Worm (Caenorhabditis elegans) whole organism, early embryonic: Measurements from ENCODE around the gene pak-2.

ENCODE experiments used
- B0310.2 ChIP-seq: sonication (generic microtip); optimal IDR thresholded peaks from 2 replicates; lab custom pipeline; 2016; ENCODE audit warnings: mild to moderate bottlenecking, missing genetic modification characterization, missing compliant biosample characterization
- F13C5.2 ChIP-seq: sonication (generic microtip); optimal IDR thresholded peaks from 2 replicates; lab custom pipeline; 2017; ENCODE audit warnings: mild to moderate bottlenecking, missing genetic modification characterization, inconsistent platforms, missing compliant biosample characterization
- aly-1 ChIP-seq: sonication (generic microtip); optimal IDR thresholded peaks from 2 replicates; lab custom pipeline; 2016; ENCODE audit warnings: missing genetic modification characterization, missing compliant biosample characterization
- ama-1 ChIP-seq: fragments of 150-350 bp; optimal IDR thresholded peaks from 2 replicates; lab custom pipeline; 2014
- ceh-13 ChIP-seq: fragments of 200-800 bp; sonication (Bioruptor generic); optimal IDR thresholded peaks from 2 replicates; lab custom pipeline; 2018; ENCODE audit warnings: mild to moderate bottlenecking, missing genetic modification characterization, missing compliant biosample characterization
- ceh-36 ChIP-seq: sonication (generic microtip); optimal IDR thresholded peaks from 2 replicates; lab custom pipeline; 2016; ENCODE audit warnings: missing genetic modification characterization, inconsistent platforms, missing compliant biosample characterization
- ets-7 ChIP-seq: sonication (generic microtip); optimal IDR thresholded peaks from 2 replicates; lab custom pipeline; 2016; ENCODE audit warnings: missing genotype, missing genetic modification characterization, missing compliant biosample characterization
- flt-1 ChIP-seq: fragments of 200-800 bp; sonication (Bioruptor generic); IDR thresholded peaks from 2 replicates; pipeline ENCODE4 v1.3.6; 2022; ENCODE audit warnings: missing genetic modification characterization, missing compliant biosample characterization
- hmbx-1 ChIP-seq: sonication (generic microtip); optimal IDR thresholded peaks from 2 replicates; lab custom pipeline; 2016; ENCODE audit warnings: mild to moderate bottlenecking, missing genetic modification characterization, missing compliant biosample characterization
- hmg-4 ChIP-seq: fragments of 200-800 bp; sonication (Bioruptor generic); optimal IDR thresholded peaks from 2 replicates; lab custom pipeline; 2018; ENCODE audit warnings: mild to moderate bottlenecking, missing genetic modification characterization, missing compliant biosample characterization
- hnd-1 ChIP-seq: sonication (generic microtip); optimal IDR thresholded peaks from 2 replicates; lab custom pipeline; 2016; ENCODE audit warnings: missing genetic modification characterization, missing compliant biosample characterization
- pes-1 ChIP-seq: fragments of 200-800 bp; sonication (Bioruptor generic); IDR thresholded peaks from 2 replicates; pipeline ENCODE4 v1.3.6; 2022; ENCODE audit warnings: missing genetic modification reagents, missing genetic modification characterization, missing compliant biosample characterization
- scrt-1 ChIP-seq: fragments of 200-800 bp; sonication (Bioruptor generic); IDR thresholded peaks from 2 replicates; pipeline ENCODE4 v1.3.6; 2022; ENCODE audit warnings: missing genetic modification characterization, missing compliant biosample characterization
- sea-1 ChIP-seq: fragments of 200-800 bp; sonication (Bioruptor generic); conservative IDR thresholded peaks from 2 replicates; pipeline ENCODE4 v1.3.6; 2022; ENCODE audit warnings: missing genetic modification characterization, missing compliant biosample characterization
- tbx-11 ChIP-seq: fragments of 200-800 bp; sonication (Bioruptor generic); IDR thresholded peaks from 2 replicates; pipeline ENCODE4 v1.3.6; 2022; ENCODE audit warnings: missing genetic modification characterization, missing compliant biosample characterization
- tbx-37 ChIP-seq: fragments of 200-800 bp; sonication (Bioruptor generic); conservative IDR thresholded peaks from 2 replicates; pipeline ENCODE4 v1.3.6; 2022; ENCODE audit warnings: missing genetic modification reagents, missing genetic modification characterization, missing compliant biosample characterization
- tra-4 ChIP-seq: sonication (generic microtip); optimal IDR thresholded peaks from 2 replicates; lab custom pipeline; 2017; ENCODE audit warnings: missing genetic modification characterization, missing compliant biosample characterization

Gene pak-2

DNA sequence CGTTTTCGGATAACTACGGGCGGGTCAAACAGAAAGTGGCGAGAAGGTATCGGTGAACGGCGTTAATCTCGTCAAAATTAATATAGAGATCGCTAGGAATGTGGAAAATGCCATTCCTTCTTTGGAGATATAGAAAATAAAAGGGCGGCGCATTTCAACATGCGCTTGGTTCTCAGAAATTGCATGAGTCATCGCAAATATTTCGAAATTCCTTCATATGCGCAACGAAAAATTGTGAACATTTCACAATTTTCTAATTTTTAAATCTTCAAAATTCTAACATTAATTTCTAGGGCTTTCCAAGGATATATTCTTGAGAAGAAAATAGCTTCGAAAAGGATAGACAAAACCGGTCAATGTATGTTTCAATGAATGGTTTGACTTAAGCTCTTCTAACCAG, 39.6 kb upstream of the pak-2 start:
- TF ChIP-seq hnd-1 (tag; lab: Kevin White, UChicago) (no peak), ceh-13 (GFP tag; lab: Kevin White, UChicago) (no peak), ets-7 (tag; lab: Kevin White, UChicago) (no peak), tbx-37 (no peak), hmbx-1 (no peak), flt-1 (no peak), aly-1 (tag; lab: Kevin White, UChicago) (no peak), ama-1 (lab: Kevin White, UChicago) (no peak), ceh-36 (tag; lab: Kevin White, UChicago) (no peak), hmg-4 (GFP tag; lab: Kevin White, UChicago) (no peak), pes-1 (GFP tag; lab: Robert Waterston, UW) (no peak), F13C5.2 (no peak), sea-1 (GFP tag; lab: Robert Waterston, UW) (no peak), tbx-11 (GFP tag; lab: Robert Waterston, UW) (no peak), tra-4 (no peak), scrt-1 (GFP tag; lab: Robert Waterston, UW) (no peak)

DNA sequence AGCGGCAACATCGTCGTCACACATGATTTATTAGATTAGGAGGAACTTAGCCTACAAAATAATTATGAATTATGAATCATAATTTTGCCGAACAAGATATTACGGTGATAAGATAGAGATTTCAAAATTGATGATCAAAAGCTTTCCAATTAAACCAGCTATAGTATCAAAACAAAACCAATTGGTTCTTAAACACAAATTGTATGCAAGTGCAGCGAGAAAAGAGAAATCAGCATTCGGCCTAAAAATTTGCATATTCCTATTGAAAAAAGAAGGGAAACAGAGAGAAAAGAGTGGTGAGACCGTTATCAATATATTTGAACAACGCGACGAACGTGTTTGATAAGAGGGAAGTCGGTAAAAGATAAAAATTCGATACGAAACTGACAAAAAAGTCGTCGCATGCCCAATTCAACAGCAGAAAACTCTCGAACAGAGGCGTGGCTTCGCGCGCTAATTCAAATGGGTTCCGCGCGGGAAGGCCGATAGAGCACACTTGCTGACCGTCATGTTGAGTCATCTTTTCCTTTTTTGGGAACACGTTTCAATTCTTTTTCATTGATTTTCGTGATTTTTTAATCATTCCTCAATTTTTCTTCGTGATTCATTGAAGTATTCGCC, 39.0 kb upstream of the pak-2 start, which contains the start of gene act-2:
act-2 (minus strand) TSS at position 51 of the 621 bp plus-strand sequence.
- TF ChIP-seq hnd-1 (tag; lab: Kevin White, UChicago) (no peak), B0310.2 (tag; lab: Kevin White, UChicago) (peak; percentile 38)

DNA sequence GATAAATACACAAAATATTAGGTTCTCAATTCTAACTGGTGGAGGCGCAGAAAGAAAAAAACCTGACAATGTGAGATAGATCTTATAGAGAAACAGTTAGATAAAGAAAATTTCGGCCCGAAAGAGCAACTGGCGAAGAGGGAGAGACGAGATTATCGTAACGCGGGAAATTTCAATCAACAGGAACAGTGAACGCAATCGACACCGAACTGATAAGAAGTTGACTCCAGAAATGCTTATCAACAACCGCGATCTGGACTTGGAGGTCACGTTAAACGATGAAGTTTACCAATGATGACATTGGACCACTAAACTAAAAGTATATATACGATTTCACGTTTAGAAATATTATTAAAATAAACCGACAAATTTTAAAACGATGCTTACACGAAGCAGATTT, 37.2 kb upstream of the pak-2 start:
- no peak for TF ChIP-seq hmbx-1
- no peak for TF ChIP-seq ceh-36 (tag; lab: Kevin White, UChicago)
- no peak for TF ChIP-seq hmg-4 (GFP tag; lab: Kevin White, UChicago)
- no peak for TF ChIP-seq F13C5.2
- no peak for TF ChIP-seq scrt-1 (GFP tag; lab: Robert Waterston, UW)
- no peak for TF ChIP-seq sea-1 (GFP tag; lab: Robert Waterston, UW)
- no peak for TF ChIP-seq tbx-37
- no peak for TF ChIP-seq ceh-13 (GFP tag; lab: Kevin White, UChicago)
- no peak for TF ChIP-seq flt-1

DNA sequence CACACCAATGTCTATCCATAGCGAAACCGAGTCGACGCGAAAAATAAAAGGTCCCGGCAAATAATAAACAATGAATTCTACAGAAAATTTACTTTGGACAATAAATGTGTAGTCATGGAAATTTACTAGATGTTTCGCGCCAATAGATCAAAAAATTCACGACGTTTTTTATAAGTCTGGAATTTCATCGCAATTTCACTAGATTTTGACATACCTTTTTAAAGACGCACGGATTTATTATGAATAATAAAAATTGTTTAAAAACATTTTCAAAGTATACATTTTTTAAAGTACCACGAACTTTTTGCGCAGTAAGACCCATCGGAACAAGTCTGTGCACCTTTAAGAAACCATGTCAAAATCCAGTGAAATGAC, 36.8 kb upstream of the pak-2 start:
- TF ChIP-seq scrt-1 (GFP tag; lab: Robert Waterston, UW) (no peak), flt-1 (no peak), aly-1 (tag; lab: Kevin White, UChicago) (no peak), sea-1 (GFP tag; lab: Robert Waterston, UW) (no peak), tbx-37 (no peak), hnd-1 (tag; lab: Kevin White, UChicago) (no peak), tra-4 (no peak), ceh-13 (GFP tag; lab: Kevin White, UChicago) (no peak)

DNA sequence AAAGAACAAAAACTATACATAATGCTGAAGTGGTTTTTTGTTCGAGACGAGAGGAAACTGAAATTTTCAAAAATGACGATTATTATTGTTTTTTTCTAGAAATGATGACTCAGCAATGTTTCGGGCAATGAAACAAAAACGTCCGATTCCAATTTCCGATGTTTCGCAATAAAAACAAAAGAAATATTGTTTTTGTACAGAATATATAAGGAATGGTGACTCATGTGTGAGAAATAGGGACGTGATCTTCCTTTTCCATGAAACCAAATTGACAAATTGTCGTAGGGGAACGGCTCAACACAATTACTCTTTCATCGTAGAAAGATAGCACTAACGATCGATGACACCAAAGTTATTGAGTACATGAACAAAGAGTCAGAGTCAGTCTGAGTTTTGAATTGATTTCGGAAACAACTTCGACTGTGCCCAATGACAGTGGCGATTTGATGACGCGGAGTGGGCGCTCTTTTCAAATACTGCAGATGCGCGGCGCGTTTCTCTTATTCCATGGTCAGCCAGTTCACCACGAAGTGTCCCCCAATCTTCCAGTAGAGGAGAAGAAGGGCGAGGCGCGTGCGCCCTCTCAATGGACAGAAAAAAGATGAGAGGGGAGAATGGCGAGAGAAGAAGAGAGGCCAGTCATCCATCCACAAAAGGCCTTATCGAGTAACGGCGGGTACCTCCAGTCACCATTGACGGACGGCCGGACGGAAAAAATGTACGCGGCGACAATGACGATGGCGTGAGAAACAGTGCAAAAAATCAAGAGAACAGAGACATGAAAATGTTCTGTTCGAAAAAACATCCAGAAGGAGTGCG, 36.2 kb upstream of the pak-2 start:
- TF ChIP-seq scrt-1 (GFP tag; lab: Robert Waterston, UW), result no peak
- no peak for TF ChIP-seq flt-1
- TF ChIP-seq aly-1 (tag; lab: Kevin White, UChicago), result peak; percentile 28
- TF ChIP-seq tbx-37, result no peak; the same call in 1 of the 2 replicates
- no peak for TF ChIP-seq ets-7 (tag; lab: Kevin White, UChicago)
- peak; percentile 34; the same call in 1 of the 2 replicates for TF ChIP-seq pes-1 (GFP tag; lab: Robert Waterston, UW)
- TF ChIP-seq hnd-1 (tag; lab: Kevin White, UChicago), result no peak
- TF ChIP-seq tra-4, result no peak
- TF ChIP-seq ama-1 (lab: Kevin White, UChicago), result no peak
- TF ChIP-seq hmbx-1, result no peak
- TF ChIP-seq sea-1 (GFP tag; lab: Robert Waterston, UW), result no peak
- TF ChIP-seq F13C5.2, result no peak
- no peak for TF ChIP-seq tbx-11 (GFP tag; lab: Robert Waterston, UW)
- TF ChIP-seq ceh-36 (tag; lab: Kevin White, UChicago), result no peak
- TF ChIP-seq B0310.2 (tag; lab: Kevin White, UChicago), result no peak
- peak; percentile 42 for TF ChIP-seq hmg-4 (GFP tag; lab: Kevin White, UChicago)
- TF ChIP-seq ceh-13 (GFP tag; lab: Kevin White, UChicago), result no peak

DNA sequence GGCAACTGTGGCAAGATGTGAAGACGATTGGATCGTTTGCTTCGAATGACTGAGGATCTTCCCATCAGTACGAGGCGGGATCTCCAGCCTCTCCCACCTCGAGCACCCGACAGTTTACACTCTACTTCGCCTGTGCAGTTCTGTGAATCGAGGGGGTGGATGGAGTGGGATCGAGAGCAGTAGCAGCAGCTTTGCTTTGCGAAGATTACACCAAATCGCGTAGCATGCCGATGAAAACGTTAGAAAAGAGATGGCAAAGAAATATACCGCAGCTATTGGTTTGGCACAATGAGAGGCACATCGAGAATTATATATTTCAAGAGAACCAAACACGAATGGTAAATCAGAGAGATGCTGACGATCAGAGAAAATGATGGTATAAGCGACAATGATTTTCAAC, 35.2 kb upstream of the pak-2 start, which contains the start of gene act-3:
act-3 (minus strand) TSS at position 51 of the 400 bp plus-strand sequence.
- TF ChIP-seq B0310.2 (tag; lab: Kevin White, UChicago), result no peak
- no peak for TF ChIP-seq tbx-37
- TF ChIP-seq tbx-11 (GFP tag; lab: Robert Waterston, UW), result no peak
- TF ChIP-seq hmbx-1, result no peak
- TF ChIP-seq pes-1 (GFP tag; lab: Robert Waterston, UW), result no peak
- no peak for TF ChIP-seq scrt-1 (GFP tag; lab: Robert Waterston, UW)
- TF ChIP-seq tra-4, result no peak
- no peak for TF ChIP-seq sea-1 (GFP tag; lab: Robert Waterston, UW)
- TF ChIP-seq hmg-4 (GFP tag; lab: Kevin White, UChicago), result no peak
- no peak for TF ChIP-seq flt-1
- TF ChIP-seq hnd-1 (tag; lab: Kevin White, UChicago), result no peak
- no peak for TF ChIP-seq aly-1 (tag; lab: Kevin White, UChicago)
- TF ChIP-seq ama-1 (lab: Kevin White, UChicago), result no peak
- TF ChIP-seq ceh-13 (GFP tag; lab: Kevin White, UChicago), result no peak
- no peak for TF ChIP-seq ceh-36 (tag; lab: Kevin White, UChicago)
- no peak for TF ChIP-seq ets-7 (tag; lab: Kevin White, UChicago)

DNA sequence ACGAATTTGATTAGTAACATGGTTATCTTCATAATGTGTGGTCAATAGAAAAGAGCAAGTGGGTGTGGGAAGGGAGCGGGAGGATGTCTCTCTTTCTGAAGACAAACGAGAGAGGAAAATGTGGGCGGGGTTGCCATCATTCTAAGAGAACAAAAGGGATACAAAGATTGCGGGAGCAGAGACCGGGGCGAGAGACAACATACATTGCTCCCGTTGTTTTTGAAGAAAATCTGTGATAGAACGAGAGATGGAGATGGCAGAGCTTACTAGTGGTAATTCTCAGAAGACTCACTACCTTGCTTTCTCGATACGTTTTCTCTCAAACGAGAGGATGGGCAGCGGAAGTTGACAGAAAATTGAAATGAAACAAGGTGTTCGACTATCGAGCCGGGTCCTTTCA, 34.1 kb upstream of the pak-2 start:
- TF ChIP-seq hmbx-1, result no peak
- no peak for TF ChIP-seq ets-7 (tag; lab: Kevin White, UChicago)
- TF ChIP-seq tra-4, result no peak
- TF ChIP-seq tbx-11 (GFP tag; lab: Robert Waterston, UW), result no peak
- no peak for TF ChIP-seq sea-1 (GFP tag; lab: Robert Waterston, UW)
- no peak for TF ChIP-seq pes-1 (GFP tag; lab: Robert Waterston, UW)
- TF ChIP-seq ceh-13 (GFP tag; lab: Kevin White, UChicago), result no peak
- no peak for TF ChIP-seq B0310.2 (tag; lab: Kevin White, UChicago)
- TF ChIP-seq ama-1 (lab: Kevin White, UChicago), result no peak
- no peak for TF ChIP-seq hnd-1 (tag; lab: Kevin White, UChicago)
- no peak for TF ChIP-seq ceh-36 (tag; lab: Kevin White, UChicago)
- no peak for TF ChIP-seq hmg-4 (GFP tag; lab: Kevin White, UChicago)
- TF ChIP-seq F13C5.2, result no peak
- no peak for TF ChIP-seq tbx-37
- TF ChIP-seq flt-1, result no peak
